Fruit fly (Drosophila melanogaster): ENCODE measurements around the gene CG12236.

Gene CG12236

DNA sequence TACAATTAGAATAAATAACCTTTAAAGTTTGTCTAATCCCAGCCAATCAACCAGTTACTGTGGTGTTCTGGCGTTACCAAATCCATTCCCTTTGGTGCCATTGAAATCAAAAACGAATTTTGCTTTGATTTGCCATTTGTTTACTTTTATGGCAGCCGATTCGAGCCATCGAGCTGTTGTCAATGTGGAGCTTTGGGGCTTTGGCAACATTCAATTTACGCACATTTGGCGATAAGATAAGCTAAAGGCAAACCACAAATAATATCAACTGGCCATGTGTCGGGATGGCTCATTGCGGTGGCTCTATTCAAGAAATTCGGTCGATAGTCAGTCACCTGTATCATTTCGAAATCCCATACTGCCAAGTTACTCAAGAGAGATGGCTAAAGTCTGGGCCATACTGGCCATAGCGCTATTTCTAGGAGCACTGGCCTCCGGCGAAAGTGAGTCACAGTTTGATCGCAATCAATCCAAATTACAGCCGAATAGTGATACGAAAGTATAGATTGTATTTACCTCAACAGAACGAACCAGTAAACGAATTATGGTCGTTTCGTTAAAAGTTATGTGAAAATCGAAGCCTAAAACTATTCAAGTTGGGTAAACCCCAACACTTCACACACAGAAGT, 40.0 kb downstream of the CG12236 start, which contains the start of gene CG6041:
Gene CG6041, plus strand, starts transcription at position 291 of the 629 bp plus-strand sequence.
- TF ChIP-seq prd (optimal IDR thresholded peaks at IDR 0.05) (no peak), prd (GFP tag; IDR thresholded peaks at IDR 0.05) (no peak), CG3995 (GFP tag; optimal IDR thresholded peaks at IDR 0.05) (peak; percentile 23), vnd (GFP tag; IDR thresholded peaks at IDR 0.05; ENCODE audit: partially characterized antibody) (no peak), chn (GFP tag; optimal IDR thresholded peaks at IDR 0.05) (no peak), Ptx1 (GFP tag; IDR thresholded peaks at IDR 0.05) (no peak), CG15269 (tag; optimal IDR thresholded peaks at IDR 0.05) (no peak), Kr (GFP tag; optimal IDR thresholded peaks at IDR 0.05) (no peak), gce (GFP tag; IDR thresholded peaks at IDR 0.05) (no peak), Blimp-1 (GFP tag; optimal IDR thresholded peaks at IDR 0.05) (no peak), CG17829 (tag; optimal IDR thresholded peaks at IDR 0.05) (no peak), grn (GFP tag; optimal IDR thresholded peaks at IDR 0.05) (peak; percentile 61), sr (GFP tag; IDR thresholded peaks at IDR 0.05) (no peak), GATAe (GFP tag; conservative IDR thresholded peaks at IDR 0.05) (0 out of 2 replicates have a peak, but pooled peaks have one; percentile 22), slbo (GFP tag; IDR thresholded peaks at IDR 0.05) (no peak), sug (tag; optimal IDR thresholded peaks at IDR 0.05) (peak; percentile 46), CG17912 (GFP tag; optimal IDR thresholded peaks at IDR 0.05) (no peak), CG4820 (GFP tag; optimal IDR thresholded peaks at IDR 0.05) (no peak), CG1024 (GFP tag; IDR thresholded peaks at IDR 0.05) (no peak), CG11723 (GFP tag; optimal IDR thresholded peaks at IDR 0.05) (no peak), Jarid2 (GFP tag; optimal IDR thresholded peaks at IDR 0.05) (no peak), CG2199 (GFP tag; IDR thresholded peaks at IDR 0.05) (no peak), gro (GFP tag; optimal IDR thresholded peaks at IDR 0.05) (no peak), CG11456 (GFP tag; IDR thresholded peaks at IDR 0.05) (no peak), CG31224 (GFP tag; IDR thresholded peaks at IDR 0.05) (no peak), mirr (GFP tag; optimal IDR thresholded peaks at IDR 0.05) (peak; percentile 7), CG2116 (GFP tag; optimal IDR thresholded peaks at IDR 0.05) (no peak), croc (GFP tag; conservative IDR thresholded peaks at IDR 0.05) (no peak), HmgZ (tag; optimal IDR thresholded peaks at IDR 0.05) (no peak), CG7271 (tag; optimal IDR thresholded peaks at IDR 0.05) (no peak), CG12659 (GFP tag; optimal IDR thresholded peaks at IDR 0.05) (no peak), pnt (GFP tag; optimal IDR thresholded peaks at IDR 0.05) (no peak), kay (GFP tag; optimal IDR thresholded peaks at IDR 0.05) (no peak), Ravus (GFP tag; IDR thresholded peaks at IDR 0.05) (no peak), chinmo (GFP tag; IDR thresholded peaks at IDR 0.05; ENCODE audit: partially characterized antibody) (0 out of 4 replicates have a peak, but pooled peaks have one; percentile 27), CG10274 (GFP tag; optimal IDR thresholded peaks at IDR 0.05) (no peak), ab (GFP tag; optimal IDR thresholded peaks at IDR 0.05) (no peak), ind (GFP tag; optimal IDR thresholded peaks at IDR 0.05) (no peak), exex (tag; optimal IDR thresholded peaks at IDR 0.05) (peak; percentile 91), gt (GFP tag; IDR thresholded peaks at IDR 0.05) (no peak), CG10366 (GFP tag; IDR thresholded peaks at IDR 0.05) (no peak), CG3065 (GFP tag; optimal IDR thresholded peaks at IDR 0.05) (no peak), usp (GFP tag; optimal IDR thresholded peaks at IDR 0.05) (no peak), sqz (GFP tag; optimal IDR thresholded peaks at IDR 0.05) (no peak), aop (GFP tag; IDR thresholded peaks at IDR 0.05) (no peak), B-H2 (GFP tag; optimal IDR thresholded peaks at IDR 0.05) (peak; percentile 15), CG10979 (tag; optimal IDR thresholded peaks at IDR 0.05) (no peak), lab (GFP tag; optimal IDR thresholded peaks at IDR 0.05) (peak; percentile 33), Eip74EF (GFP tag; optimal IDR thresholded peaks at IDR 0.05) (no peak), CG10543 (GFP tag; optimal IDR thresholded peaks at IDR 0.05) (peak; percentile 13), klu (GFP tag; IDR thresholded peaks at IDR 0.05) (no peak)

Data from whole organism, embryonic.